Fruit fly (Drosophila melanogaster) whole organism, embryonic: ENCODE data around the gene Arp10.
A peak's percentile ranks its signal among the peaks of the same experiment; 100 is the strongest.

ENCODE experiments used
- Bdp1 ChIP-seq: fragments of 200-800 bp; sonication (Bioruptor generic); optimal IDR thresholded peaks from 3 replicates; lab custom pipeline; 2016; ENCODE audit warnings: missing biosample characterization, missing genetic modification characterization
- CG10274 ChIP-seq: fragments of 200-800 bp; sonication (Bioruptor generic); optimal IDR thresholded peaks from 3 replicates; lab custom pipeline; 2017; ENCODE audit warnings: missing biosample characterization, mild to moderate bottlenecking, missing genetic modification characterization
- CG11247 ChIP-seq: fragments of 200-800 bp; sonication (Bioruptor generic); IDR thresholded peaks from 2 replicates; pipeline ENCODE4 v1.3.6; 2022; ENCODE audit warnings: missing biosample characterization, missing genetic modification characterization
- CG11695 ChIP-seq: fragments of 200-800 bp; sonication (Bioruptor generic); IDR thresholded peaks from 3 replicates; pipeline ENCODE4 v1.3.6; 2022; ENCODE audit warnings: missing biosample characterization, missing genetic modification characterization
- CG13287 ChIP-seq: fragments of 200-800 bp; sonication (Bioruptor generic); IDR thresholded peaks from 2 replicates; pipeline ENCODE4 v1.3.6; 2022; ENCODE audit warnings: missing biosample characterization, missing genetic modification characterization; ENCODE audit not compliant: partially characterized antibody
- CG15073 ChIP-seq: fragments of 200-800 bp; sonication (Bioruptor generic); optimal IDR thresholded peaks from 2 replicates; lab custom pipeline; 2016; ENCODE audit warnings: missing biosample characterization, missing genetic modification characterization
- CG17912 ChIP-seq: fragments of 200-800 bp; sonication (Bioruptor generic); optimal IDR thresholded peaks from 2 replicates; lab custom pipeline; 2018; ENCODE audit warnings: missing biosample characterization, mild to moderate bottlenecking, missing genetic modification characterization
- CG18262 ChIP-seq: fragments of 200-800 bp; optimal IDR thresholded peaks from 3 replicates; lab custom pipeline; 2019; ENCODE audit warnings: missing biosample characterization, mild to moderate bottlenecking, missing genetic modification characterization, moderate library complexity
- CG18476 ChIP-seq: fragments of 200-800 bp; sonication (Bioruptor generic); optimal IDR thresholded peaks from 2 replicates; lab custom pipeline; 2016; ENCODE audit warnings: missing biosample characterization, mild to moderate bottlenecking, missing genetic modification characterization
- CG3281 ChIP-seq: fragments of 200-800 bp; sonication (Bioruptor generic); optimal IDR thresholded peaks from 3 replicates; lab custom pipeline; 2017; ENCODE audit warnings: missing biosample characterization, mild to moderate bottlenecking, missing genetic modification characterization
- CG3407 ChIP-seq: fragments of 200-800 bp; sonication (Bioruptor generic); optimal IDR thresholded peaks from 2 replicates; lab custom pipeline; 2018; ENCODE audit warnings: missing biosample characterization, mild to moderate bottlenecking, missing genetic modification characterization
- CG5953 ChIP-seq: fragments of 200-800 bp; sonication (Bioruptor generic); IDR thresholded peaks from 2 replicates; pipeline ENCODE4 v1.3.6; 2022; ENCODE audit warnings: missing biosample characterization, missing genetic modification characterization
- CG8089 ChIP-seq: fragments of 200-800 bp; sonication (Bioruptor generic); optimal IDR thresholded peaks from 3 replicates; lab custom pipeline; 2016; ENCODE audit warnings: missing biosample characterization, missing genetic modification characterization
- CG8359 ChIP-seq: fragments of 200-800 bp; sonication (Bioruptor generic); optimal IDR thresholded peaks from 2 replicates; lab custom pipeline; 2017; ENCODE audit warnings: missing biosample characterization, mild to moderate bottlenecking, missing genetic modification characterization, borderline replicate concordance
- CG9437 ChIP-seq: fragments of 200-800 bp; sonication (Bioruptor generic); optimal IDR thresholded peaks from 2 replicates; lab custom pipeline; 2018; ENCODE audit warnings: missing biosample characterization, mild to moderate bottlenecking, missing genetic modification characterization
- CG9609 ChIP-seq: fragments of 200-800 bp; sonication (Bioruptor generic); optimal IDR thresholded peaks from 3 replicates; lab custom pipeline; 2016; ENCODE audit warnings: missing biosample characterization, missing genetic modification characterization
- CG9797 ChIP-seq: fragments of 200-800 bp; sonication (Bioruptor generic); optimal IDR thresholded peaks from 3 replicates; lab custom pipeline; 2018; ENCODE audit warnings: missing biosample characterization, mild to moderate bottlenecking, missing genetic modification characterization
- CoRest ChIP-seq: fragments of 200-800 bp; sonication (Bioruptor generic); optimal IDR thresholded peaks from 3 replicates; lab custom pipeline; 2018; ENCODE audit warnings: missing biosample characterization, mild to moderate bottlenecking, missing genetic modification characterization, moderate library complexity
- D ChIP-seq, 2 experiments: fragments of 200-800 bp in 1 of 2; fragments of >200 bp in 1 of 2; sonication (Bioruptor generic) in 1 of 2; optimal IDR thresholded peaks; 2 replicates in 1 of 2; 3 replicates in 1 of 2; lab custom pipeline; 2017; ENCODE audit warnings: mild to moderate bottlenecking in 1 of 2, missing biosample characterization in 1 of 2, missing genetic modification characterization in 1 of 2, missing genetic modification reagents in 1 of 2
- Drgx ChIP-seq: fragments of 200-800 bp; sonication (Bioruptor generic); IDR thresholded peaks from 2 replicates; pipeline ENCODE4 v1.3.6; 2022; ENCODE audit warnings: missing biosample characterization, missing genetic modification characterization
- Gug ChIP-seq: fragments of 200-800 bp; sonication (Bioruptor generic); IDR thresholded peaks from 4 replicates; pipeline ENCODE4 v1.3.6; 2022; ENCODE audit warnings: missing biosample characterization, missing genetic modification characterization
- H15 ChIP-seq: fragments of 200-800 bp; sonication (Bioruptor generic); IDR thresholded peaks from 3 replicates; pipeline ENCODE4 v1.3.6; 2022; ENCODE audit warnings: missing biosample characterization, missing genetic modification characterization
- HLHmδ ChIP-seq: fragments of 200-800 bp; sonication (Bioruptor generic); optimal IDR thresholded peaks from 2 replicates; lab custom pipeline; 2018; ENCODE audit warnings: missing biosample characterization, mild to moderate bottlenecking, missing genetic modification characterization, moderate library complexity
- HmgD ChIP-seq: fragments of 200-800 bp; sonication (Bioruptor generic); optimal IDR thresholded peaks from 3 replicates; lab custom pipeline; 2016; ENCODE audit warnings: missing biosample characterization, missing genetic modification characterization
- Hr3 ChIP-seq: fragments of 200-800 bp; sonication (Bioruptor generic); optimal IDR thresholded peaks from 3 replicates; lab custom pipeline; 2016; ENCODE audit warnings: missing biosample characterization, missing genetic modification characterization
- MTF-1 ChIP-seq: fragments of 200-800 bp; sonication (Bioruptor generic); optimal IDR thresholded peaks from 2 replicates; lab custom pipeline; 2018; ENCODE audit warnings: missing biosample characterization, mild to moderate bottlenecking, missing genetic modification characterization, borderline replicate concordance
- Max ChIP-seq: fragments of 200-800 bp; sonication (Bioruptor generic); optimal IDR thresholded peaks from 2 replicates; lab custom pipeline; 2016; ENCODE audit warnings: missing biosample characterization, mild to moderate bottlenecking, missing genetic modification characterization
- Side ChIP-seq: fragments of 200-800 bp; sonication (Bioruptor generic); optimal IDR thresholded peaks from 2 replicates; lab custom pipeline; 2016; ENCODE audit warnings: missing biosample characterization, missing genetic modification characterization
- Sox100B ChIP-seq: fragments of 200-800 bp; sonication (Bioruptor generic); optimal IDR thresholded peaks from 3 replicates; lab custom pipeline; 2018; ENCODE audit warnings: missing biosample characterization, mild to moderate bottlenecking, missing genetic modification characterization
- Taf1 ChIP-seq: fragments of 200-800 bp; sonication (Bioruptor generic); IDR thresholded peaks from 2 replicates; pipeline ENCODE4 v1.3.6; 2022; ENCODE audit warnings: missing biosample characterization, missing genetic modification characterization
- Tbp ChIP-seq: fragments of >200 bp; optimal IDR thresholded peaks from 2 replicates; lab custom pipeline; 2018; ENCODE audit warnings: missing biosample characterization, missing genetic modification characterization
- ap ChIP-seq: fragments of 200-800 bp; sonication (Bioruptor generic); IDR thresholded peaks from 2 replicates; pipeline ENCODE4 v1.3.6; 2022; ENCODE audit warnings: missing biosample characterization, missing genetic modification characterization
- br ChIP-seq: fragments of >200 bp; optimal IDR thresholded peaks from 2 replicates; lab custom pipeline; 2017
- btn ChIP-seq: fragments of 200-800 bp; sonication (Bioruptor generic); optimal IDR thresholded peaks from 2 replicates; lab custom pipeline; 2016; ENCODE audit warnings: missing biosample characterization, missing genetic modification characterization
- cg ChIP-seq: fragments of 200-800 bp; sonication (Bioruptor generic); optimal IDR thresholded peaks from 3 replicates; lab custom pipeline; 2019; ENCODE audit warnings: missing biosample characterization, mild to moderate bottlenecking, missing genetic modification characterization, moderate library complexity
- ci ChIP-seq: fragments of 200-800 bp; sonication (Bioruptor generic); IDR thresholded peaks from 3 replicates; pipeline ENCODE4 v1.3.6; 2022; ENCODE audit warnings: missing biosample characterization, missing genetic modification characterization
- crc ChIP-seq: fragments of 200-800 bp; sonication (Bioruptor generic); optimal IDR thresholded peaks from 2 replicates; lab custom pipeline; 2016; ENCODE audit warnings: missing biosample characterization, missing genetic modification characterization
- danr ChIP-seq: fragments of 200-800 bp; sonication (Bioruptor generic); IDR thresholded peaks from 2 replicates; pipeline ENCODE4 v1.3.6; 2022; ENCODE audit warnings: missing biosample characterization, missing genetic modification characterization
- dimm ChIP-seq: fragments of 200-800 bp; sonication (Bioruptor generic); IDR thresholded peaks from 2 replicates; pipeline ENCODE4 v1.3.6; 2022; ENCODE audit warnings: missing biosample characterization, missing genetic modification characterization
- dm ChIP-seq: fragments of 200-800 bp; sonication (Bioruptor generic); optimal IDR thresholded peaks from 3 replicates; lab custom pipeline; 2016; ENCODE audit warnings: missing biosample characterization, missing genetic modification characterization
- en ChIP-seq: fragments of 200-800 bp; sonication (Bioruptor generic); optimal IDR thresholded peaks from 2 replicates; lab custom pipeline; 2016; ENCODE audit warnings: missing biosample characterization, missing genetic modification characterization
- fu2 ChIP-seq: fragments of 200-800 bp; sonication (Bioruptor generic); optimal IDR thresholded peaks from 2 replicates; lab custom pipeline; 2016; ENCODE audit warnings: missing biosample characterization, missing genetic modification characterization
- ham ChIP-seq: fragments of 200-800 bp; sonication (Bioruptor generic); IDR thresholded peaks from 2 replicates; pipeline ENCODE4 v1.3.6; 2022; ENCODE audit warnings: missing biosample characterization, missing genetic modification characterization
- oc ChIP-seq: fragments of 200-800 bp; sonication (Bioruptor generic); optimal IDR thresholded peaks from 2 replicates; lab custom pipeline; 2018; ENCODE audit warnings: missing biosample characterization, mild to moderate bottlenecking, missing genetic modification characterization, moderate library complexity
- ranshi ChIP-seq: fragments of 200-800 bp; sonication (Bioruptor generic); IDR thresholded peaks from 2 replicates; pipeline ENCODE4 v1.3.6; 2022; ENCODE audit warnings: missing biosample characterization, missing genetic modification characterization
- sima ChIP-seq: fragments of 200-800 bp; sonication (Bioruptor generic); optimal IDR thresholded peaks from 2 replicates; lab custom pipeline; 2016; ENCODE audit warnings: missing biosample characterization, missing genetic modification characterization
- sisA ChIP-seq: fragments of 200-800 bp; sonication (Bioruptor generic); IDR thresholded peaks from 2 replicates; pipeline ENCODE4 v1.3.6; 2022; ENCODE audit warnings: missing biosample characterization, missing genetic modification characterization
- slbo ChIP-seq: fragments of 200-800 bp; sonication (Bioruptor generic); IDR thresholded peaks from 2 replicates; pipeline ENCODE4 v1.3.6; 2022; ENCODE audit warnings: missing biosample characterization, missing genetic modification characterization
- trh ChIP-seq: fragments of 200-800 bp; sonication (Bioruptor generic); optimal IDR thresholded peaks from 2 replicates; lab custom pipeline; 2016; ENCODE audit warnings: missing biosample characterization, missing genetic modification characterization
- wor ChIP-seq: fragments of 200-800 bp; sonication (Bioruptor generic); IDR thresholded peaks from 2 replicates; pipeline ENCODE4 v1.3.6; 2022; ENCODE audit warnings: missing biosample characterization, missing genetic modification characterization
- z ChIP-seq: fragments of 200-800 bp; sonication (Bioruptor generic); IDR thresholded peaks from 3 replicates; pipeline ENCODE4 v1.3.6; 2022; ENCODE audit warnings: missing biosample characterization, missing genetic modification characterization
- zf30C ChIP-seq: fragments of 200-800 bp; sonication (Bioruptor generic); optimal IDR thresholded peaks from 3 replicates; lab custom pipeline; 2018; ENCODE audit warnings: missing biosample characterization, mild to moderate bottlenecking, missing genetic modification characterization

Gene Arp10

dm6 chrX:19666991-19667409 is 21.0 kb upstream of the Arp10 start, which contains the start of gene Zw (continued):
- no peak for TF ChIP-seq ap
- no peak for TF ChIP-seq zf30C (GFP tag; lab: Kevin White, UChicago)
- no peak for TF ChIP-seq CG5953
- no peak for TF ChIP-seq z (GFP tag; lab: Robert Waterston, UW)
- TF ChIP-seq CG17912 (GFP tag; lab: Kevin White, UChicago) = no peak
- peak; percentile 14 for TF ChIP-seq CG3281 (GFP tag; lab: Kevin White, UChicago)
- TF ChIP-seq CoRest (tag; lab: Kevin White, UChicago) = peak; percentile 43
- no peak for TF ChIP-seq CG15073 (GFP tag; lab: Kevin White, UChicago)
- no peak for TF ChIP-seq dimm (GFP tag; lab: Robert Waterston, UW)
- peak; percentile 86 for TF ChIP-seq slbo (GFP tag; lab: Robert Waterston, UW)
- TF ChIP-seq en (GFP tag; lab: Kevin White, UChicago) = peak; percentile 0
- TF ChIP-seq Tbp (GFP tag; lab: Kevin White, UChicago) = no peak
- no peak for TF ChIP-seq Max
- TF ChIP-seq fu2 (GFP tag; lab: Kevin White, UChicago) = peak; percentile 30
- no peak for TF ChIP-seq crc
- peak; percentile 14 for TF ChIP-seq CG18476 (GFP tag; lab: Kevin White, UChicago)
- TF ChIP-seq Sox100B (GFP tag; lab: Kevin White, UChicago) = no peak
- TF ChIP-seq ham = no peak
- TF ChIP-seq HLHmδ (GFP tag; lab: Kevin White, UChicago) = peak; percentile 54
- TF ChIP-seq Side (GFP tag; lab: Kevin White, UChicago) = peak; percentile 24
- no peak for TF ChIP-seq CG8359 (GFP tag; lab: Kevin White, UChicago)
- no peak for TF ChIP-seq danr (GFP tag; lab: Robert Waterston, UW)
- no peak for TF ChIP-seq Bdp1
- TF ChIP-seq CG9609 (GFP tag; lab: Kevin White, UChicago) = peak; percentile 46
- no peak for TF ChIP-seq CG11695 (GFP tag; lab: Robert Waterston, UW)
- TF ChIP-seq wor (GFP tag; lab: Robert Waterston, UW) = no peak
- TF ChIP-seq HmgD = no peak
- TF ChIP-seq Taf1 = peak; percentile 40; the same call in 1 of the 2 replicates
- TF ChIP-seq br (lab: Kevin White, UChicago) = no peak
- peak; percentile 27; the same call in 1 of the 2 replicates for TF ChIP-seq CG13287 (GFP tag; lab: Robert Waterston, UW)
- peak; percentile 5 for TF ChIP-seq dm (GFP tag; lab: Kevin White, UChicago)
- TF ChIP-seq Gug (GFP tag; lab: Robert Waterston, UW) = peak; percentile 93
- peak; percentile 71 for TF ChIP-seq sisA (GFP tag; lab: Robert Waterston, UW)
- TF ChIP-seq Hr3 (GFP tag; lab: Kevin White, UChicago) = peak; percentile 25
- no peak for TF ChIP-seq MTF-1 (GFP tag; lab: Kevin White, UChicago)
- peak; percentile 24 for TF ChIP-seq CG18262
- no peak for TF ChIP-seq CG9797 (GFP tag; lab: Kevin White, UChicago)
- peak; percentile 10 for TF ChIP-seq CG8089
- TF ChIP-seq oc (tag; lab: Kevin White, UChicago) = no peak
- no peak for TF ChIP-seq D (optimal IDR thresholded peaks at IDR 0.05; lab: Kevin White, UChicago)
- no peak for TF ChIP-seq D (GFP tag; optimal IDR thresholded peaks at IDR 0.05; lab: Kevin White, UChicago)
- TF ChIP-seq H15 (GFP tag; lab: Robert Waterston, UW) = peak; percentile 53; the same call in 1 of the 3 replicates
- no peak for TF ChIP-seq CG9437
- peak; percentile 78 for TF ChIP-seq ci (GFP tag; lab: Robert Waterston, UW)
- TF ChIP-seq cg (GFP tag; lab: Kevin White, UChicago) = peak; percentile 28
- TF ChIP-seq Drgx (GFP tag; lab: Robert Waterston, UW) = peak; percentile 52
- peak; percentile 49; the same call in 1 of the 2 replicates for TF ChIP-seq ranshi (GFP tag; lab: Robert Waterston, UW)
- TF ChIP-seq sima (GFP tag; lab: Kevin White, UChicago) = no peak
- no peak for TF ChIP-seq btn
- TF ChIP-seq trh (GFP tag; lab: Kevin White, UChicago) = no peak
- no peak for TF ChIP-seq CG3407 (GFP tag; lab: Kevin White, UChicago)
- no peak for TF ChIP-seq CG10274
- peak; percentile 52 for TF ChIP-seq CG11247
